Worm (Caenorhabditis elegans): ENCODE data around the gene ufl-1.

Gene ufl-1

ce11 chrIV:7012214-7012613 lies 24.4 kb downstream of the ufl-1 start:
- TF ChIP-seq hlh-30 (tag; optimal IDR thresholded peaks at IDR 0.05; ENCODE audit: insufficient read depth) (no peak), dve-1 (tag; optimal IDR thresholded peaks at IDR 0.05; ENCODE audit: insufficient read depth) (no peak), aly-2 (tag; optimal IDR thresholded peaks at IDR 0.05) (no peak), dmd-6 (GFP tag; IDR thresholded peaks at IDR 0.05) (no peak), ceh-44 (GFP tag; IDR thresholded peaks at IDR 0.05) (no peak), T20F7.1 (GFP tag; optimal IDR thresholded peaks at IDR 0.05) (no peak), gei-8 (GFP tag; optimal IDR thresholded peaks at IDR 0.05) (no peak)

- TF ChIP-seq lsy-2 (tag; optimal IDR thresholded peaks at IDR 0.05), result no peak
- TF ChIP-seq hmg-1.1 (GFP tag; IDR thresholded peaks at IDR 0.05), result no peak
- peak; percentile 66 for TF ChIP-seq mxl-3 (GFP tag; optimal IDR thresholded peaks at IDR 0.05)
- peak; percentile 69 for TF ChIP-seq hlh-30 (tag; optimal IDR thresholded peaks at IDR 0.05; ENCODE audit: insufficient read depth)
Measured at ce11 chrIV:7011728-7012127, 24.9 kb downstream of the ufl-1 start, which contains the start of gene trxr-1. Gene trxr-1 (plus strand): TSS chrIV:7011954.

- no peak for TF ChIP-seq Y105C5A.15 (GFP tag; IDR thresholded peaks at IDR 0.05)
- no peak for TF ChIP-seq lin-15B (tag; optimal IDR thresholded peaks at IDR 0.05)
- TF ChIP-seq ctbp-1 (GFP tag; IDR thresholded peaks at IDR 0.05), result no peak
- TF ChIP-seq zfp-2 (tag; optimal IDR thresholded peaks at IDR 0.05), result no peak
- no peak for TF ChIP-seq ceh-20 (GFP tag; IDR thresholded peaks at IDR 0.05)
- TF ChIP-seq nhr-48 (tag; optimal IDR thresholded peaks at IDR 0.05), result no peak
- no peak for TF ChIP-seq skn-1 (tag; optimal IDR thresholded peaks at IDR 0.05)
- TF ChIP-seq nhr-237 (tag; optimal IDR thresholded peaks at IDR 0.05), result no peak
- TF ChIP-seq lin-29 (GFP tag; IDR thresholded peaks at IDR 0.05), result no peak
- no peak for TF ChIP-seq rbr-2 (tag; optimal IDR thresholded peaks at IDR 0.05)
- no peak for TF ChIP-seq ztf-11 (tag; optimal IDR thresholded peaks at IDR 0.05)
- no peak for TF ChIP-seq spr-1 (tag; optimal IDR thresholded peaks at IDR 0.05)
- no peak for TF ChIP-seq nhr-77 (tag; optimal IDR thresholded peaks at IDR 0.05)
- TF ChIP-seq R02D3.7 (tag; optimal IDR thresholded peaks at IDR 0.05), result no peak
- TF ChIP-seq daf-16 (GFP tag; optimal IDR thresholded peaks at IDR 0.05), result no peak
- TF ChIP-seq daf-16 (tag; optimal IDR thresholded peaks at IDR 0.05), result no peak
- TF ChIP-seq zag-1 (tag; optimal IDR thresholded peaks at IDR 0.05), result no peak
- no peak for TF ChIP-seq Y75B8A.6 (GFP tag; IDR thresholded peaks at IDR 0.05)
Measured at ce11 chrIV:7010835-7011234, 25.8 kb downstream of the ufl-1 start, which contains the start of gene C25A8.1. Gene C25A8.1 (plus strand): TSS chrIV:7011135.

ce11 chrIV:7010195-7010594 lies 26.5 kb downstream of the ufl-1 start:
- TF ChIP-seq hif-1 (tag; optimal IDR thresholded peaks at IDR 0.05), result no peak
- no peak for TF ChIP-seq attf-4 (tag; optimal IDR thresholded peaks at IDR 0.05)
- no peak for TF ChIP-seq daf-16 (GFP tag; optimal IDR thresholded peaks at IDR 0.05)
- TF ChIP-seq daf-16 (tag; optimal IDR thresholded peaks at IDR 0.05), result no peak
- TF ChIP-seq ceh-20 (GFP tag; IDR thresholded peaks at IDR 0.05), result no peak
- peak; percentile 68 for TF ChIP-seq set-16 (GFP tag; IDR thresholded peaks at IDR 0.05)
- TF ChIP-seq D1046.2 (GFP tag; IDR thresholded peaks at IDR 0.05), result no peak
- no peak for TF ChIP-seq Y75B8A.6 (GFP tag; IDR thresholded peaks at IDR 0.05)

- TF ChIP-seq nhr-77 (tag; optimal IDR thresholded peaks at IDR 0.05) (no peak), zfp-2 (tag; optimal IDR thresholded peaks at IDR 0.05) (no peak), unc-39 (tag; optimal IDR thresholded peaks at IDR 0.05) (no peak), egl-27 (tag; optimal IDR thresholded peaks at IDR 0.05) (no peak), lin-38 (GFP tag; IDR thresholded peaks at IDR 0.05) (no peak)
Measured at ce11 chrIV:7009531-7009930, 27.1 kb downstream of the ufl-1 start, which contains the start of gene C25A8.2. Gene C25A8.2 (plus strand): TSS chrIV:7009831.
